Worm (Caenorhabditis elegans): ENCODE results near the gene M79.2.

Gene M79.2

ce11 chrX:10677552-10677951, 48.9 kb upstream of the M79.2 start (continued):
- peak; percentile 13; the same call in 1 of the 2 replicates for TF ChIP-seq grh-1 (GFP tag; IDR thresholded peaks at IDR 0.05)
- no peak for TF ChIP-seq mef-2 (tag; optimal IDR thresholded peaks at IDR 0.05)
- TF ChIP-seq elt-3 (tag; optimal IDR thresholded peaks at IDR 0.05) = peak in 2 of 6 experiments; percentile 15 to 67
- peak in 1 of 3 experiments; percentile 8 for TF ChIP-seq dpl-1 (GFP tag; optimal IDR thresholded peaks at IDR 0.05)
- TF ChIP-seq aly-2 (tag; optimal IDR thresholded peaks at IDR 0.05) = no peak
- TF ChIP-seq mep-1 (tag; optimal IDR thresholded peaks at IDR 0.05) = peak; percentile 71
- TF ChIP-seq snu-23 (GFP tag; optimal IDR thresholded peaks at IDR 0.05) = peak; percentile 84
- TF ChIP-seq fos-1 (tag; optimal IDR thresholded peaks at IDR 0.05) = peak; percentile 36
- peak in 1 of 2 experiments; percentile 61 for TF ChIP-seq mdl-1 (tag; optimal IDR thresholded peaks at IDR 0.05)
- peak; percentile 51 for TF ChIP-seq swsn-7 (tag; optimal IDR thresholded peaks at IDR 0.05)
- TF ChIP-seq ceh-82 (tag; optimal IDR thresholded peaks at IDR 0.05) = peak in 1 of 3 experiments; percentile 4
- peak; percentile 66 for TF ChIP-seq tbx-2 (tag; optimal IDR thresholded peaks at IDR 0.05)
- peak; percentile 56 for TF ChIP-seq nhr-90 (tag; optimal IDR thresholded peaks at IDR 0.05; ENCODE audit: poor library complexity)
- TF ChIP-seq ama-1 (optimal IDR thresholded peaks at IDR 0.05) = no peak
- no peak for TF ChIP-seq pqm-1 (tag; optimal IDR thresholded peaks at IDR 0.05)
- peak; percentile 43 for TF ChIP-seq nhr-47 (tag; optimal IDR thresholded peaks at IDR 0.05)
- peak; percentile 48 for TF ChIP-seq rnt-1 (tag; optimal IDR thresholded peaks at IDR 0.05)

DNA sequence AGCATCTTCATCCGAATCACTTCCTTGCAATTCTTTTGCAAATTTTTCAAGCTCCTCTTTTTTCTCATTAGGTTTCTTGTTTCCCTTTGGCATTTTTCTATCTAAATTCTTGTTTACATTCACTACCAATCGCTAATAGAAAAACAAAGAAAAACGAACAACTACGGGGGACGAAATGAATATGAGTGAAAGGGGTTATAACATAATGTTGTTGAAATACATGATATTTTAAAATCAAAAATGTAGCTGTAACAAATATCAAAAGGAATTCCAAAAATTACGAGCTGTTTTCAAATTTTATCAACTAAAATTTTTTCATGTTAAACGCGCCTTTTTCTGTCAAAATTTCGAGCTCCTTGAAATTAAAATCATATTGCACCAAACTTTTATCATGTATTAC, 48.4 kb upstream of the M79.2 start, which contains the start of gene F13E6.1:
Gene F13E6.1 (minus strand): TSS at position 101 of the 400 bp plus-strand sequence.
- no peak for TF ChIP-seq pqm-1 (tag; optimal IDR thresholded peaks at IDR 0.05)
- TF ChIP-seq nhr-237 (tag; optimal IDR thresholded peaks at IDR 0.05) = no peak
- no peak for TF ChIP-seq Y116A8C.19 (tag; optimal IDR thresholded peaks at IDR 0.05; ENCODE audit: borderline replicate concordance)
- TF ChIP-seq irx-1 (tag; optimal IDR thresholded peaks at IDR 0.05) = no peak
- no peak for TF ChIP-seq nhr-20 (tag; optimal IDR thresholded peaks at IDR 0.05)
- no peak for TF ChIP-seq ceh-90 (tag; optimal IDR thresholded peaks at IDR 0.05)
- no peak for TF ChIP-seq elt-3 (tag; optimal IDR thresholded peaks at IDR 0.05)
- TF ChIP-seq nhr-77 (tag; optimal IDR thresholded peaks at IDR 0.05) = no peak
- TF ChIP-seq egl-13 (tag; optimal IDR thresholded peaks at IDR 0.05) = no peak
- TF ChIP-seq rnt-1 (tag; optimal IDR thresholded peaks at IDR 0.05) = no peak
- no peak for TF ChIP-seq fkh-8 (tag; optimal IDR thresholded peaks at IDR 0.05)
- TF ChIP-seq snpc-4 (tag; optimal IDR thresholded peaks at IDR 0.05) = no peak
- TF ChIP-seq C16A3.4 (tag; optimal IDR thresholded peaks at IDR 0.05) = no peak
- no peak for TF ChIP-seq nhr-90 (tag; optimal IDR thresholded peaks at IDR 0.05; ENCODE audit: poor library complexity)

ce11 chrX:10675952-10676351, 47.3 kb upstream of the M79.2 start:
- TF ChIP-seq nhr-85 (tag) (peak; percentile 70), lin-35 (GFP tag; optimal IDR thresholded peaks at IDR 0.05) (no peak)

DNA sequence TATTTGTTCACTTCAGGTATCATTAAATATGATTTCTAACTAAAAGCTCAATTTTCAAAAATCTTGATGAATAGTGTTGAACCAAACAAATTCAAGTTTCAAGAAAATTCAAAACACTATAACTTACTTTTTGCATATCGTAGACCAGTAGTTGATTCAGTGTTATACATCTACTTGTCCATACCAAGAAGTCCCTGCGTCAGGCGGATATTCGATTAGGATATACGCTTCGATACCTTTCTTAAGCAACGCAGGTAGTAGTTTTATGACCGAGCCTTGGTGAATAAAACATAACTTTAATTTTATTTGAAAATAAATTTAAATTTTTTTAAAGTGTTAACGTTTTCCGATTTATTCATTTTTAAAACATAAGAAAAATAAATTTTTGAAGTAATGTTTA, 46.8 kb upstream of the M79.2 start:
- peak; percentile 37 for TF ChIP-seq nhr-47 (tag; optimal IDR thresholded peaks at IDR 0.05)
- TF ChIP-seq unc-30 (tag; optimal IDR thresholded peaks at IDR 0.05) = no peak
- peak; percentile 20 for TF ChIP-seq lin-14 (GFP tag; optimal IDR thresholded peaks at IDR 0.05)
- peak; percentile 28 for TF ChIP-seq ztf-4 (tag; optimal IDR thresholded peaks at IDR 0.05)
- TF ChIP-seq efl-1 (optimal IDR thresholded peaks at IDR 0.05) = no peak
- peak in 1 of 2 experiments; percentile 37 for TF ChIP-seq efl-1 (GFP tag; optimal IDR thresholded peaks at IDR 0.05 in 1 of 2)
- TF ChIP-seq nhr-71 (tag; optimal IDR thresholded peaks at IDR 0.05) = peak; percentile 55
- peak; percentile 8 for TF ChIP-seq ama-1 (optimal IDR thresholded peaks at IDR 0.05)
- TF ChIP-seq fkh-8 (tag; optimal IDR thresholded peaks at IDR 0.05) = peak; percentile 70
- TF ChIP-seq nhr-84 (tag; optimal IDR thresholded peaks at IDR 0.05) = no peak

ce11 chrX:10674199-10674598, 45.6 kb upstream of the M79.2 start, which contains the start of gene F13E6.2:
TSS of gene F13E6.2 (minus strand) at chrX:10674299.
- TF ChIP-seq alr-1 (tag; optimal IDR thresholded peaks at IDR 0.05; ENCODE audit: borderline replicate concordance) (no peak), lin-15B (tag; optimal IDR thresholded peaks at IDR 0.05) (no peak), ama-1 (optimal IDR thresholded peaks at IDR 0.05) (no peak), mep-1 (tag; optimal IDR thresholded peaks at IDR 0.05) (no peak), tbx-2 (tag; optimal IDR thresholded peaks at IDR 0.05) (no peak), dsc-1 (tag; optimal IDR thresholded peaks at IDR 0.05) (no peak), aha-1 (tag; optimal IDR thresholded peaks at IDR 0.05) (no peak), fkh-10 (GFP tag; optimal IDR thresholded peaks at IDR 0.05) (no peak), ceh-90 (tag; optimal IDR thresholded peaks at IDR 0.05) (no peak), unc-98 (GFP tag; IDR thresholded peaks at IDR 0.05) (no peak), lin-35 (GFP tag; optimal IDR thresholded peaks at IDR 0.05) (no peak), pax-3 (tag; optimal IDR thresholded peaks at IDR 0.05) (no peak), C16A3.4 (tag; optimal IDR thresholded peaks at IDR 0.05) (no peak), nhr-20 (tag; optimal IDR thresholded peaks at IDR 0.05) (no peak), sptf-1 (tag; optimal IDR thresholded peaks at IDR 0.05) (no peak), fkh-4 (tag; optimal IDR thresholded peaks at IDR 0.05; ENCODE audit: borderline replicate concordance) (no peak), hpl-2 (GFP tag; optimal IDR thresholded peaks at IDR 0.05) (no peak), sup-37 (GFP tag; optimal IDR thresholded peaks at IDR 0.05) (no peak)
